Fruit fly (Drosophila melanogaster) whole organism, larva: ENCODE results near the gene Osi5.

Experiments used
- noc ChIP-seq: fragments of 200-800 bp; sonication (Bioruptor generic); optimal IDR thresholded peaks from 3 replicates; lab custom pipeline; 2019; ENCODE audit warnings: missing biosample characterization, mild to moderate bottlenecking, missing genetic modification characterization, moderate library complexity

The Osi5 gene

dm6 chr3R:6226997-6227562 lies at the start of gene Osi5:
TSS of gene Osi5 (plus strand) at chr3R:6227512.
- TF ChIP-seq noc (tag; lab: Kevin White, UChicago), result no peak

DNA sequence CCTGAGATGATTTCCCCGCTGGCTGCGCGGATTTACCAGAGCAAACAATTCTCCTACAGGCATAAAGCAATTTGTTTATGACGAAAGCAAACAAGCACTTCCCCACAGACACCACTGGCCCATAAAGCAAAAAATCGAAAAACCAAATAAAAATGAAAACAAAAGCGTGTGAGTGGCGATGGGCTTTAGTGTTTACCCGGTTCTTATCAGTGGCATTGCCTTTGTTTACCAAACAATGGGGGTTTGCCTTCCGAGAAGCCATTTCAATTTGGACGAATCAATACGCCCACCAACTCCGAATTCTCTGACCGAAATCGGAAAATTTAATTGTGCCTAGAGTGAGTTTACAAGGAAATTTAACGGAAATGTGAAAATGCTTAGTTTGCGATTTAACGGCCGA lies 44.8 kb upstream of the Osi5 start:
- no peak for TF ChIP-seq noc (tag; lab: Kevin White, UChicago)

dm6 chr3R:6187015-6187414 lies 40.3 kb upstream of the Osi5 start, which contains the start of gene NPFR:
TSS of gene NPFR (plus strand) at chr3R:6187315.
- no peak for TF ChIP-seq noc (tag; lab: Kevin White, UChicago)

DNA sequence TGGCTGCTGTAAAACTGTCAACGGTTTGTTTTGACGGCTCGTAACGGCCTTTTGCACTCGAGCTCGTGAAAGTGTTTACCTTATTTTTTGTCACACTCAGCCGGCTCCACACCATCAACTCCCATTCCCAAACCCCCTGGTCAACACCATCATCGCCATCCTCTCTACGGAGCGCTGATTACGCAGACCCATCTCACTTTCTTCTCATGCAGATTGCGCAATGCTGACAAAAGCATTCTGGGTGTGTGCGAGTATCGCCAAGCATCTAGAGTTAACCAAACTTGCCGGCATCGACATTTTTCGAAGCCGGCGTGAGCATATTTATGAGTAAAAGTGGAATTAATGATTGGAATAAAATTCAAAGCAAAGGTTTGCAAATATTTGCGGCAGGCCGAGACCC lies 30.9 kb upstream of the Osi5 start:
- no peak for TF ChIP-seq noc (tag; lab: Kevin White, UChicago)

DNA sequence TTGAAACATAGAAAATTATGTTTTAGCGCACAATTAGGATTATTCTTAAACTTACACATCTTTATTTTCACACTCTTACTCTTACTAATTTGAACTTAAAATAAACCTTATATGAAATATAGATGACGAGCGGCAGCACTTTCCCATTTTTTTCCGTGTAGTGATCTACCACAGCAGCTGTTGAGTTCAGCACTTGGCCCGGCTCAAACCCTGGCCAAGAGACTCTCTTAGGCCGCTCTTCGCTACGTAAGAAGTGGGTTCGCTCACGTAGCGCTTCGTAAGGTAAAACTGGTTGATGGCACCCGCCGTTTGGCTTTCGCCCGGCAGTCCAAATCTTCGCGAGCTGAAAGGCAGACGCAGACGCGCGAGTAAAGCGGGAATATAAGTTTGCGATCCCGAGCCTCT lies 28.8 kb upstream of the Osi5 start, which contains the start of gene Osi24:
Gene Osi24, plus strand, starts transcription at position 324 of the 405 bp plus-strand sequence.
- peak; percentile 3 for TF ChIP-seq noc (tag; lab: Kevin White, UChicago)

DNA sequence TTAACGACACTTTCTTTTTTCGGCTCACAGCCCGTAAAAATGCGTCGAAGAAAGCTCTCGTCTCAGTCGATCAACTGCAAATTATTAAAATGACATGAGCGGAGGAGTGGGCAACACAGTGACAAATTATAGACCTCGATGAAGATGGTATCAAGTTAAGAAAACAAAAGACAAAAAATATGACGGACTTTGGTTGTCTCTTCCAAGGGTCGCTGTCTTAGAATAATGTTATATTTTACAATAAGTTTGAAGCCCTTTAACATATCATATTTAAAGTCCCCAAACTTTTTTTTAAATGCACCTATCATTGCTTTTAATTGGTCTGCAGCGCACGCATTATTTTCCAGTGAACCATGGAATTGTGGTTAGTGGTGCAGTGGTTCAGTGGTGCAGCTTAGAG lies 27.6 kb upstream of the Osi5 start:
- TF ChIP-seq noc (tag; lab: Kevin White, UChicago), result no peak

DNA sequence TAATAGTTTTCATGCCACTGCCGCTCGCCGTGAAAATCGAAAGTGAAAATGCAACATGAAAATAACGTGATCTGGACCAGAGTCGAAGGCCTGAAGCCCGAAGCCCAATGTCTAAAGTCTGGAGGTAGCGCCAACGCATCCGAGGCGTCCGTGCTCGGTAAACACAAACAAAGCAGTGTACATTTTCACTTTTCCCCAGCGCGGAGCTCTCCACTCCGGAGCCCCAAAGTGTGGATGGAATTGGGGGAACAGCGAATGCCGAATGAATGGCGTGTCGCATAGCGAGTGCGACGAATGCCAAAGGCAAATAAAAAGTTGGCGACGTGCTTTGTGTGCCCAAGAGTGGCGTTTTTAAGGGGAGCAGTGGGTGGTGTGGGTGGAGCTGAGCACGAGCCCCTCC lies 24.3 kb upstream of the Osi5 start:
- TF ChIP-seq noc (tag; lab: Kevin White, UChicago), result no peak

dm6 chr3R:6209073-6209472 lies 18.2 kb upstream of the Osi5 start, which contains the start of gene Osi2:
TSS of gene Osi2 (plus strand) at chr3R:6209373.
- TF ChIP-seq noc (tag; lab: Kevin White, UChicago), result no peak

dm6 chr3R:6210266-6211040 lies 16.9 kb upstream of the Osi5 start:
- TF ChIP-seq noc (tag; lab: Kevin White, UChicago), result no peak

DNA sequence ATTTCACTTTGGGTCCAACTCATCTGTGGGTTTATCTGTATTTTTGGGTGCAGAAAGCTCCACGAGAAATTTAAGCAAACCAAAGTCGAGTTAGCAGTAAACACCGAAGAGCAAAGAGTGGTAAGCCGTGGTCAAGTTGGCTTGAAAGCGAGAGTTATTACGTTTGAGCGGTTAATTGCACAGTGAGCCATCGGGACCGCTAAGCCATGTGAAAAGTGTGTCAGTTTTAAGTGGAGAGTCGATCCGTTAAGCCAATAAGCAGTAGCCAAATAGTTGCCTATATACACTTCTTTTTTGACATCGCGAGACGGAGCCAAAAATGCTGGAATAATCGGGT lies 16.3 kb upstream of the Osi5 start:
- no peak for TF ChIP-seq noc (tag; lab: Kevin White, UChicago)

DNA sequence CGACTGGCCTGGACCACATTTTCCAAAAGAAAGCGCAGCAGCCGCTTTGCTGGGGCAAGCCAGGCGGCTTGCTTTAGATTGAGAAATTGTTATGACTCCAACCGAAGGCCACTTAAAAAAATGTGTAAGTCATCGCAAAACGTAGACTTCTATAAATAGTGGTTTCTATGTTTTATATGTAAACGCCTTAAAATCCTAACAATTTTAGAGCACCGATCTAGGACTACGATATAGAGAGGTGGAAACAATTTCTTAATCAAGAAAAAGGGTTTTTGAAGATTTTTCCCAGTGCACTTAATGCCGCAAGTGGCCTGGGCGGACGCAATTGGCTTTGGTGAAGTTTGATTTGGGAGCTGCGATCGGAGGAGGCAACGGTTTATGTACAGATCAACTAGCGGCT lies 13.1 kb upstream of the Osi5 start:
- no peak for TF ChIP-seq noc (tag; lab: Kevin White, UChicago)

DNA sequence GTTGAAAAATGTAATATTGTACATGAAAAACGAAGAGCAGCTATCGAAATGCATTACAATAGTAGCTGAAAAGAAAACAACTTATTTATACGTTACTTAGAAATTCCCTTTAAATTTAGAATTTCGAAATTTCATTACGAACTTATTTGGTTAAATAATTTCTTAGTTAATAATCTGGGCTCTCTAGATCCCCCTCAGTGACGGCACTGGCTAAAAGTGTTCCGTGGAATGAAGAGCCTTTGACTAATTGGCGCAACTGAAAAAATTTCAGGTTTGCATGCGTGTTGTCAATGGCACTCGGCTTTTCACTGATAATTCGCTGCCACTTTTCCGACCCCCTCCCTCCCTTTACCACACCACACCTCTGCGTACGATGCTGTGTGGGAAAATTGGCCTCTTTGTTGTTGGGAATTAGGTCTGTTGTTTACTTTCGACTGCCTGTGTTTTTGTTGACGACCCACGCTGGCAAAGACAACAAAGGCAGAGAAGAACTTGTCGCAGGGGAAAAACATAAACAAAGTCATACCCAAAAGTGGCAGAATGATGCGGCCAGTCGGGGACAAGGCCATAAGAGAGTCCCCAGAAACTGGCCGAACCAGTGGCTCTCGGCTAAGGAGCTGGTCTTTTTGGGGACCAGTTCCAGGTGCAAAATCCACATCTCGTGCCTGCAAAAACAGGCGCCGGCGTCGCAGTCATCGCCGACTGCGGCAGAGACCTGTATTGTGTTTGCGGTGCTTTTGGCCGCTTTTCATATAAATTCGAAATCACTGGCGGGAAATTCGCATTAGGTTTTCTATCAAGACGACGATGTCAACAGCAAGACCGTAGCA lies 12.0 kb upstream of the Osi5 start, which contains the start of gene Osi3:
Gene Osi3, plus strand, starts transcription at position 780 of the 830 bp plus-strand sequence.
- TF ChIP-seq noc (tag; lab: Kevin White, UChicago), result no peak

DNA sequence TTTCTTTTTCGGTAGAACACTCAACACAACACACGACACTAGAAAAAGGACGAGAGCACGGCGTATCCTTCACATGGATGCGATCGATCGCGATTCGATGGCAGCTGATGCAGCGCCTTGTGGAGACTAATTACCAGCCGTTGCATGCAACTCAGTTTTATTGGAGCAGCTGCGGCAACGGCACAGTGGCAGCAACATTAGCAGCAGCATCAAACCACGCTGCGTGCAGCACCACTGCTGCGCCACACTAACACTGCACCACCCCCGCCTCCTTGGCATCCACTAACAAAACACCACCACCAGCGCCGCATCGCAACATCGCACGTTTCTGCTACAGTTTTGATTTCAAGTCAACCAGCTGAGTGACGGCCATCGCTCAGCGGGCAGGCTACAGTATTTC lies 5.6 kb upstream of the Osi5 start, which contains the start of gene Osi4:
Gene Osi4, minus strand, starts transcription at position 101 of the 400 bp plus-strand sequence.
- no peak for TF ChIP-seq noc (tag; lab: Kevin White, UChicago)

DNA sequence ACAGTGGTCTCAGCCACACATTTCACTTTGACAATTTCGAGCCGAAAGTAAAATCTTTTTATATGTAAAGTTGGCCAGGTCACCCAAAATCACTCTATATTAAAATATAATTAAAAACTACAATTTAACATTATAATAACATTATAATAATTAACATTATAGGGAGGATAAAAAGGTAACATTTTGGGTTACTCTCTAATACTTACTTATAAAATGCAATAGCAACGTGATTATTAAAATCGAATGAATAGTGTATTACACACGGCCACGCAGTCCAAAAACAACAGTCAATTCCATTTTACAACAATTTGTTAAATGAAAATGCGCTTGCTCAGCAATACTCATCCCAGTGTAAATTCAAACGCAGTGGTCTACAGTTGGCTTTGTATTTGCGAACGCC lies 5.2 kb upstream of the Osi5 start:
- no peak for TF ChIP-seq noc (tag; lab: Kevin White, UChicago)

DNA sequence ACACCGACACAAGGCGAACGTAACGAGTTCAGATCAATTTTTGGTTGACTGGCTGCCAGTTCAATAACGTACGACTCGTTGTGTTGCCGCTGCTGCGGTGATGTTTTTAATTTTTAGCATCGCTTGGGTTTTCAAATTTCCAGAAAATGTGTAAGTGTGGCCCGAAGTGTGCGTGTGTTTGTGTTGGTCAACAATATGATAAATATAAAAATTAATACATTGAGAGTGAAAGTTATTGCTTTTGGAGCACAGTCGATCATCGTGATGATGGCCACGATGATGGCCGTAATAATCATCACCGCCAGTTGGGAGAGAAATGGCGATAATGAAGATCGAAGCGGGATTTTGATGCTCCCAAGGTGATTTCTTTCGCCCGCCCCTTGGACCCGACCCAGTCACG lies 1.2 kb upstream of the Osi5 start:
- TF ChIP-seq noc (tag; lab: Kevin White, UChicago), result no peak
